Fruit fly (Drosophila melanogaster) whole organism, embryonic: Measurements from ENCODE around the gene CG43163.

Experiments used
- CG32767 ChIP-seq: fragments of 200-800 bp; sonication (Bioruptor generic); IDR thresholded peaks from 2 replicates; pipeline ENCODE4 v1.3.6; 2022; ENCODE audit warnings: missing biosample characterization, missing genetic modification characterization
- CG3995 ChIP-seq: fragments of 200-800 bp; sonication (Bioruptor generic); optimal IDR thresholded peaks from 3 replicates; lab custom pipeline; 2016; ENCODE audit warnings: missing biosample characterization, missing genetic modification characterization
- Deaf1 ChIP-seq: fragments of 200-800 bp; optimal IDR thresholded peaks from 3 replicates; lab custom pipeline; 2019; ENCODE audit warnings: missing biosample characterization, mild to moderate bottlenecking, missing genetic modification characterization, moderate library complexity
- HLH54F ChIP-seq: fragments of 200-800 bp; sonication (Bioruptor generic); optimal IDR thresholded peaks from 3 replicates; lab custom pipeline; 2016; ENCODE audit warnings: missing biosample characterization, missing genetic modification characterization
- Mrtf ChIP-seq: fragments of 200-800 bp; sonication (Bioruptor generic); IDR thresholded peaks from 3 replicates; pipeline ENCODE4 v1.3.6; 2022; ENCODE audit warnings: missing biosample characterization, missing genetic modification characterization
- chn ChIP-seq: fragments of 200-800 bp; sonication (Bioruptor generic); optimal IDR thresholded peaks from 2 replicates; lab custom pipeline; 2016; ENCODE audit warnings: missing biosample characterization, missing genetic modification characterization
- jigr1 ChIP-seq: fragments of 200-800 bp; sonication (Bioruptor generic); IDR thresholded peaks from 3 replicates; pipeline ENCODE4 v1.3.6; 2022; ENCODE audit warnings: missing biosample characterization, missing genetic modification characterization
- klu ChIP-seq: fragments of 200-800 bp; sonication (Bioruptor generic); IDR thresholded peaks from 2 replicates; pipeline ENCODE4 v1.3.6; 2022; ENCODE audit warnings: missing biosample characterization, missing genetic modification characterization
- lola ChIP-seq, 3 experiments: fragments of >200 bp in 2 of 3; fragments of 200-800 bp in 1 of 3; sonication (Bioruptor generic) in 1 of 3; optimal IDR thresholded peaks; 2 replicates each; lab custom pipeline; 2017 to 2019; ENCODE audit warnings: missing biosample characterization in 3 of 3, missing genetic modification characterization in 3 of 3, mild to moderate bottlenecking in 1 of 3, moderate library complexity in 1 of 3
- vfl ChIP-seq: fragments of 200-800 bp; sonication (Bioruptor generic); optimal IDR thresholded peaks from 2 replicates; lab custom pipeline; 2016; ENCODE audit warnings: missing biosample characterization, missing genetic modification characterization

DNA sequence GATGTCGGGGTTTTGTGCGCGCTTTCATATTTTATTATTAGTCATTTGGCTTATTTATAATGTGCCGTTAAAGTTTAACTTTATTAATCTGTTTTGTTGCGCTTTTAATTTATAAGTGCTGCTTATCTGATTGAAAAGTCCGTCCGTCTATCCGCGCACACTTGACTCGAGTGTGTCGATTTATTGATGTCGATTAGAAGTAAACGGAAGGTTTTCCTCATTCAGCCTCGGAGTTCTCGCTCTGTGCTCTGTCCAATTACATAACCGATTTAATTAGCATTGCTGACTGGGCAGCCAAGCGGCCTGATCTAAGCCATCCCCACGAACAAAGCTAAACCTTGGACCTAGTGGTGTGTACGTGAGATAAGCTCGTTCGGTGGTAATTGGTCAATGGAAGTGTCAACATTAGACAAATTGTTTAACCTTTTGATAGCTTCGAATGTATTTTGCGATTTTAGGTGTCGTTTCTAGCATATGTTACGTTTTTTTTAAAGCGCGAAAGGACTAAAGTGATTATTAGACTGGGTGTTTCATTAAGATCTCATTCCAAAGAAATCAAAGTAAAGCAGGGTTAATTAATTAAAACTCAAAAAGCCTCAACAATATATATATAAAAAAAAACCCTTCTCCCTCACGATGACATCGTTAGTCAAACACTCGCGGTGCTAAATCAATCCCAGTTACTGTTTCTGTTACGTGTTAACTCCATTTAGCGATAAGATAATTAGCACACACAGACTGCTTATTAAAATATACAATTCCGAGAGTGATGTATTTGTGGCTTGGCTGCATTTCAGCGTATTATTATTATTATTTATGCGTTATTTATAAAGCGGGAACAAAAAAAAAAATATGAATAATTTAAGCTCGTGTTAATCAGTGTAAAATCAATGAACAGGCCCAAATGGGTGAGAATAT lies 53.2 kb downstream of the CG43163 start:
- no peak for TF ChIP-seq CG32767 (GFP tag; lab: Robert Waterston, UW)
- no peak for TF ChIP-seq Mrtf (GFP tag; lab: Robert Waterston, UW)
- no peak for TF ChIP-seq lola (GFP tag; optimal IDR thresholded peaks at IDR 0.05; lab: Kevin White, UChicago)
- TF ChIP-seq klu (GFP tag; lab: Robert Waterston, UW): no peak
- no peak for TF ChIP-seq jigr1 (GFP tag; lab: Robert Waterston, UW)
- no peak for TF ChIP-seq vfl (GFP tag; lab: Kevin White, UChicago)
- no peak for TF ChIP-seq CG3995
- no peak for TF ChIP-seq HLH54F
- TF ChIP-seq Deaf1 (tag; lab: Kevin White, UChicago): no peak
- no peak for TF ChIP-seq chn (GFP tag; lab: Kevin White, UChicago)
